Fruit fly (Drosophila melanogaster): ENCODE data around the gene CG13891.

The CG13891 gene

dm6 chr3L:390194-390593 is 43.5 kb downstream of the CG13891 start:
- no peak for TF ChIP-seq CG8478 (optimal IDR thresholded peaks at IDR 0.05)
- TF ChIP-seq Dll (optimal IDR thresholded peaks at IDR 0.05), result no peak
- no peak for TF ChIP-seq psq (optimal IDR thresholded peaks at IDR 0.05)
- no peak for TF ChIP-seq pan (optimal IDR thresholded peaks at IDR 0.05)
- no peak for TF ChIP-seq EcR (GFP tag; optimal IDR thresholded peaks at IDR 0.05)

dm6 chr3L:388094-388493 is 45.6 kb downstream of the CG13891 start:
- TF ChIP-seq Dll (optimal IDR thresholded peaks at IDR 0.05), result no peak
- no peak for TF ChIP-seq psq (optimal IDR thresholded peaks at IDR 0.05)
- TF ChIP-seq pan (optimal IDR thresholded peaks at IDR 0.05), result no peak
- no peak for TF ChIP-seq EcR (GFP tag; optimal IDR thresholded peaks at IDR 0.05)
- TF ChIP-seq usp (GFP tag; optimal IDR thresholded peaks at IDR 0.05), result no peak
- no peak for TF ChIP-seq CG8478 (optimal IDR thresholded peaks at IDR 0.05)

- TF ChIP-seq usp (GFP tag; optimal IDR thresholded peaks at IDR 0.05), result no peak
- TF ChIP-seq psq (optimal IDR thresholded peaks at IDR 0.05), result no peak
- TF ChIP-seq Dll (optimal IDR thresholded peaks at IDR 0.05), result no peak
- no peak for TF ChIP-seq CG8478 (optimal IDR thresholded peaks at IDR 0.05)
- TF ChIP-seq EcR (GFP tag; optimal IDR thresholded peaks at IDR 0.05), result no peak
- no peak for TF ChIP-seq pan (optimal IDR thresholded peaks at IDR 0.05)
Observed at dm6 chr3L:385095-385494, 48.6 kb downstream of the CG13891 start.

All from whole organism.